Worm (Caenorhabditis elegans) whole organism, mixed stage, embryonic: ENCODE results near the gene C24H11.5.
"Not testable (repeated sequence)": the region's sequence is repeated elsewhere in the genome, so short reads cannot be mapped to it uniquely, and the experiment has no call there.

Experiments used
- M03D4.4 ChIP-seq: sonication (generic microtip); optimal IDR thresholded peaks from 2 replicates; lab custom pipeline; 2017; ENCODE audit warnings: mild to moderate bottlenecking, missing genetic modification characterization, missing compliant biosample characterization
- bed-3 ChIP-seq: fragments of 200-800 bp; sonication (Bioruptor generic); optimal IDR thresholded peaks from 3 replicates; lab custom pipeline; 2018; ENCODE audit warnings: mild to moderate bottlenecking, missing genetic modification characterization, moderate library complexity, missing compliant biosample characterization
- blmp-1 ChIP-seq: fragments of 150-350 bp; optimal IDR thresholded peaks from 2 replicates; lab custom pipeline; 2014; ENCODE audit warnings: missing biosample characterization, missing genetic modification characterization
- ceh-39 ChIP-seq: fragments of 150-350 bp; optimal IDR thresholded peaks from 2 replicates; lab custom pipeline; 2014; ENCODE audit warnings: missing biosample characterization, missing genetic modification characterization
- ceh-43 ChIP-seq: fragments of 200-800 bp; sonication (Bioruptor generic); optimal IDR thresholded peaks from 2 replicates; lab custom pipeline; 2018; ENCODE audit warnings: mild to moderate bottlenecking, missing genetic modification characterization, moderate library complexity, missing compliant biosample characterization
- ces-1 ChIP-seq: fragments of 150-350 bp; optimal IDR thresholded peaks from 2 replicates; lab custom pipeline; 2014; ENCODE audit warnings: missing biosample characterization, missing genetic modification reagents, missing genetic modification characterization
- drap-1 ChIP-seq: fragments of 200-800 bp; sonication (Bioruptor generic); optimal IDR thresholded peaks from 3 replicates; lab custom pipeline; 2018; ENCODE audit warnings: mild to moderate bottlenecking, missing genetic modification characterization, missing compliant biosample characterization
- elt-1 ChIP-seq: sonication (generic microtip); optimal IDR thresholded peaks from 2 replicates; lab custom pipeline; 2017; ENCODE audit warnings: missing genetic modification characterization, mild to moderate bottlenecking, missing compliant biosample characterization, antibody characterized with exemption, moderate library complexity, borderline replicate concordance; ENCODE audit not compliant: insufficient read depth
- flh-1 ChIP-seq: fragments of 200-800 bp; sonication (Bioruptor generic); optimal IDR thresholded peaks from 2 replicates; lab custom pipeline; 2018; ENCODE audit warnings: mild to moderate bottlenecking, missing genetic modification characterization, moderate library complexity, missing compliant biosample characterization
- ham-2 ChIP-seq: fragments of 200-800 bp; sonication (Bioruptor generic); optimal IDR thresholded peaks from 2 replicates; lab custom pipeline; 2018; ENCODE audit warnings: mild to moderate bottlenecking, missing genetic modification characterization, missing compliant biosample characterization
- hlh-1 ChIP-seq: fragments of 150-350 bp; optimal IDR thresholded peaks from 2 replicates; lab custom pipeline; 2014; ENCODE audit warnings: missing biosample characterization, missing genetic modification reagents, missing genetic modification characterization
- lin-13 ChIP-seq: fragments of 150-350 bp; optimal IDR thresholded peaks from 2 replicates; lab custom pipeline; 2014; ENCODE audit warnings: missing biosample characterization, missing genetic modification characterization
- lin-32 ChIP-seq: fragments of 200-800 bp; sonication (Bioruptor generic); optimal IDR thresholded peaks from 2 replicates; lab custom pipeline; 2018; ENCODE audit warnings: mild to moderate bottlenecking, missing genetic modification characterization, missing compliant biosample characterization
- lsy-2 ChIP-seq: fragments of 150-350 bp; optimal IDR thresholded peaks from 2 replicates; lab custom pipeline; 2014; ENCODE audit warnings: missing biosample characterization, missing genetic modification characterization
- mep-1 ChIP-seq: fragments of 150-350 bp; optimal IDR thresholded peaks from 2 replicates; lab custom pipeline; 2017; ENCODE audit warnings: missing biosample characterization, missing genetic modification reagents, missing genetic modification characterization, inconsistent platforms
- mls-2 ChIP-seq: sonication (generic microtip); optimal IDR thresholded peaks from 2 replicates; lab custom pipeline; 2016; ENCODE audit warnings: mild to moderate bottlenecking, missing genetic modification characterization, moderate library complexity, missing compliant biosample characterization
- nhr-12 ChIP-seq: fragments of 150-350 bp; optimal IDR thresholded peaks from 2 replicates; lab custom pipeline; 2014; ENCODE audit warnings: missing biosample characterization, missing genetic modification characterization
- nhr-28 ChIP-seq: fragments of 150-350 bp; optimal IDR thresholded peaks from 2 replicates; lab custom pipeline; 2014; ENCODE audit warnings: missing biosample characterization, missing genetic modification characterization
- nhr-76 ChIP-seq: sonication (generic microtip); optimal IDR thresholded peaks from 2 replicates; lab custom pipeline; 2017; ENCODE audit warnings: missing biosample characterization, missing genetic modification characterization
- sem-2 ChIP-seq: fragments of 200-800 bp; sonication (Bioruptor generic); optimal IDR thresholded peaks from 2 replicates; lab custom pipeline; 2018; ENCODE audit warnings: mild to moderate bottlenecking, missing genetic modification characterization, missing compliant biosample characterization
- snpc-4 ChIP-seq: fragments of 150-350 bp; optimal IDR thresholded peaks from 2 replicates; lab custom pipeline; 2014; ENCODE audit warnings: missing biosample characterization, missing genetic modification characterization
- sptf-1 ChIP-seq: sonication (generic microtip); optimal IDR thresholded peaks from 2 replicates; lab custom pipeline; 2017; ENCODE audit warnings: mild to moderate bottlenecking, missing genetic modification characterization, moderate library complexity, missing compliant biosample characterization
- tbx-8 ChIP-seq: fragments of 200-800 bp; sonication (Bioruptor generic); optimal IDR thresholded peaks from 2 replicates; lab custom pipeline; 2018; ENCODE audit warnings: mild to moderate bottlenecking, missing genetic modification characterization, moderate library complexity, missing compliant biosample characterization
- unc-120 ChIP-seq: sonication (generic microtip); optimal IDR thresholded peaks from 2 replicates; lab custom pipeline; 2017; ENCODE audit warnings: missing genetic modification characterization, missing compliant biosample characterization; ENCODE audit not compliant: poor library complexity, severe bottlenecking
- unc-39 ChIP-seq: fragments of 150-350 bp; optimal IDR thresholded peaks from 2 replicates; lab custom pipeline; 2014; ENCODE audit warnings: missing biosample characterization, missing genetic modification characterization
- unc-62 ChIP-seq: fragments of 150-350 bp; optimal IDR thresholded peaks from 2 replicates; lab custom pipeline; 2014; ENCODE audit warnings: missing biosample characterization, missing genetic modification reagents, missing genetic modification characterization
- zip-8 ChIP-seq: fragments of 150-350 bp; optimal IDR thresholded peaks from 2 replicates; lab custom pipeline; 2014; ENCODE audit warnings: missing biosample characterization, missing genetic modification characterization

C24H11.5 gene

DNA sequence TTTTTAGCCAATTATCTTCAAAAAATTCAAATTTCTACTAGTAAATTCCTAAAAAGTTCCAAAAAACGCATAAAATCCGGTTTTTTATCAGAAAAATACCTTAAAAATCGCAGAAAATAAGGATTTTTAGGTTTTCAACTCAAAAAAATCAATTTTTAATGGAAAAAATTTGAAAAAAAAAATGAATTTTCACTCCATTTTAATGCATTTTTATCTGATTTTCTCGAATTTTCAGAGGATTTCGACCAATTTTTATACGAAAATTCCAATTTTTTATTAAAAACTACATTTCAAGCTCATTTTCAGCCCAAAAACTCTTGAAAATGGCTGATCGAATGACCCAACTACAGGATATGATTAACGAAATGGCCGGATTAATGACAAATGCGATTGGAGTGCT, 2.7 kb upstream of the C24H11.5 start, which contains the start of gene mdt-21:
Gene mdt-21 (plus strand): TSS at position 301 of the 400 bp plus-strand sequence.
- TF ChIP-seq nhr-12 (tag; lab: Kevin White, UChicago): no peak

DNA sequence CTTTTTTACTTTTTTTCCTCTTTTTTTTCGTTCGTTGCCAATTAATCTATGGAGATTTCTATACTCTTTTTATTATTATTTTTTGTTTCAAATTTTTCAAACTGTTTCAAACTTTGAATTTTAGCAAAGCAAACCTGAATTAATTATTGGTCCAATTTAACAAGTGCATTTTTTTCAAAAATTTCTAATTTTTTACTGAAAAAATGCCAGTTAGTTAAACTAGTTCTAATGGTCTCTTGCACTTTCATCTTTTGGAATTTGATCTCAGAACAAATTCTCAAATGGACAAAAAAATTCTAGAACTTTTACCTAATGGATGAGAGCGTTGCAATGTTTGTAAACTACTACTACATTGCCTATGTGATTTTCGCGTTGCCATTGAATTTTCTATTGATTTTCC, 1.8 kb downstream of the C24H11.5 start, which contains the start of gene srd-74:
Gene srd-74 (plus strand): TSS at position 301 of the 400 bp plus-strand sequence.
- TF ChIP-seq lsy-2 (tag; lab: Kevin White, UChicago) (no peak), snpc-4 (no peak), unc-39 (no peak), zip-8 (tag; lab: Kevin White, UChicago) (no peak), mep-1 (tag; lab: Kevin White, UChicago) (no peak), ham-2 (no peak), tbx-8 (GFP tag; lab: Kevin White, UChicago) (no peak), blmp-1 (tag; lab: Kevin White, UChicago) (no peak), ces-1 (no peak), ceh-43 (GFP tag; lab: Kevin White, UChicago) (no peak), ceh-39 (tag; lab: Kevin White, UChicago) (no peak), flh-1 (GFP tag; lab: Kevin White, UChicago) (no peak), nhr-28 (tag; lab: Kevin White, UChicago) (no peak), unc-120 (tag; lab: Kevin White, UChicago) (no peak), unc-62 (no peak), sptf-1 (tag; lab: Kevin White, UChicago) (no peak), elt-1 (tag; lab: Kevin White, UChicago) (no peak), lin-13 (tag; lab: Kevin White, UChicago) (no peak)
- TF ChIP-seq, all 35 proteins: peak for 0

DNA sequence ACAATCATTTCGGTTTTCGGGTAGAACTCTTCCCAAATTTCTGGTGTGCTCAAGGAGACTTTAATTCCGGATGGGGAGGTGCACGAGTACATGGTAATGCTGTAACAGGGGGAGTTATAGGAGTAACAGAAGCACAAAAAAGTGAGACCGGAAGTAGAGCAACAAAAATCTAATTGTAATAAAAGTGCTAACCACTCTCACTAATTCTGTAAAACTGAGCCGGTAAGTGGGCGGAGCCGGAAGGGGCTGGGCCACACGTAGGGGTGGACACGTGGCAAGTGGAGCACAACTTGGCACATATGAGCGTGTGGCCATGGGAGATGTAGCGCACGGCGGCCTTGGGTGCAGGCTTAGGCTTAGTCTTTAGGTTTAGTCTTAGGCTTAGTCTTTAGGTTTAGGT, 5.9 kb downstream of the C24H11.5 start, which contains the start of gene tbx-38:
Gene tbx-38 (minus strand): TSS at position 101 of the 400 bp plus-strand sequence.
- TF ChIP-seq lin-32 (GFP tag; lab: Kevin White, UChicago): no peak
- TF ChIP-seq elt-1 (tag; lab: Kevin White, UChicago): no peak
- no peak for TF ChIP-seq mls-2
- TF ChIP-seq lin-13 (tag; lab: Kevin White, UChicago): no peak
- no peak for TF ChIP-seq ceh-43 (GFP tag; lab: Kevin White, UChicago)
- TF ChIP-seq tbx-8 (GFP tag; lab: Kevin White, UChicago): no peak
- no peak for TF ChIP-seq sem-2 (GFP tag; lab: Kevin White, UChicago)
- TF ChIP-seq drap-1 (GFP tag; lab: Kevin White, UChicago): no peak

DNA sequence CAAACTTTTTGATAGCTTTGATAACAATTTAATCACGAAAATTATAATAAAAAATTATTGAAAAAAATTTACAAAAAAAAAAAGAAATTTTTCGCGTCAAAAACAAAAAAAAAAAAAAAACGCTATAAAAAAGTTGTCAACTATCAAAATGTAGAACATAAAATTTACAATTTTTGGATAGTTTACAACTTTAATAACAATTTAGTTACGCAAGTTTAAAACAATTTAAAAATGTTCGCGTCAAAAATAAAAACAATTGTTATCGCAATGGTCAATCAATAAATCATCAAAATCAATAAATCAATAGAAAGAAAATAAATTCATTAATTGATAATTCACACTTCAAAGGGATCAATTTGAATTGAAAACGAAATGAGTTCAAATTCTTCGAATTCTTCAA, 7.3 kb downstream of the C24H11.5 start, which contains the start of gene C24H11.1:
Gene C24H11.1 (plus strand): TSS at position 301 of the 400 bp plus-strand sequence.
- TF ChIP-seq lin-32 (GFP tag; lab: Kevin White, UChicago); hlh-1 (tag; lab: Kevin White, UChicago); drap-1 (GFP tag; lab: Kevin White, UChicago): not testable (repeated sequence)
- TF ChIP-seq, all 35 proteins: peak for 0; not testable (repeated sequence) for 35

DNA sequence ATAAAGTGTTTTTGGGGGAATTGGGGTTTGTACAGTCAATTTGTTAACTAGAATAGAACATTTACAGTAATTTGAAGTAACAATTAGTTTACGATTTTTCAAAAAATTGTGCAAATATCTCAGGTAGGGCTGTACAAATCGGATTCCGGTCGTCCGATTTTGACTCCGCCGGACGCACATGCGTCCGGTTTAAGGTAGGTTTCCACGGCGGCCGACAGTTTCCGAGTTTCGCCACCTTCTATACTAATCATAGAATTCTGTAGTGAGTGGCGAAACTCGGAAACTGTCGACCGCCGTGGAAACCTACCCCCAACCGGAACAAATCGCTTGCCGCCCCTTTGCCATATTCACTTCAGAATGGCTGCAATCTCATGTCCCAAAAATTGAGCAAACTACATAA, 9.4 kb downstream of the C24H11.5 start:
- TF ChIP-seq lin-13 (tag; lab: Kevin White, UChicago): no peak
- TF ChIP-seq sem-2 (GFP tag; lab: Kevin White, UChicago): no peak
- no peak for TF ChIP-seq zip-8 (tag; lab: Kevin White, UChicago)
- TF ChIP-seq hlh-1 (tag; lab: Kevin White, UChicago): no peak
- no peak for TF ChIP-seq mep-1 (tag; lab: Kevin White, UChicago)
- no peak for TF ChIP-seq snpc-4
- no peak for TF ChIP-seq nhr-76 (tag; lab: Kevin White, UChicago)
- no peak for TF ChIP-seq nhr-12 (tag; lab: Kevin White, UChicago)
- TF ChIP-seq unc-120 (tag; lab: Kevin White, UChicago): no peak

DNA sequence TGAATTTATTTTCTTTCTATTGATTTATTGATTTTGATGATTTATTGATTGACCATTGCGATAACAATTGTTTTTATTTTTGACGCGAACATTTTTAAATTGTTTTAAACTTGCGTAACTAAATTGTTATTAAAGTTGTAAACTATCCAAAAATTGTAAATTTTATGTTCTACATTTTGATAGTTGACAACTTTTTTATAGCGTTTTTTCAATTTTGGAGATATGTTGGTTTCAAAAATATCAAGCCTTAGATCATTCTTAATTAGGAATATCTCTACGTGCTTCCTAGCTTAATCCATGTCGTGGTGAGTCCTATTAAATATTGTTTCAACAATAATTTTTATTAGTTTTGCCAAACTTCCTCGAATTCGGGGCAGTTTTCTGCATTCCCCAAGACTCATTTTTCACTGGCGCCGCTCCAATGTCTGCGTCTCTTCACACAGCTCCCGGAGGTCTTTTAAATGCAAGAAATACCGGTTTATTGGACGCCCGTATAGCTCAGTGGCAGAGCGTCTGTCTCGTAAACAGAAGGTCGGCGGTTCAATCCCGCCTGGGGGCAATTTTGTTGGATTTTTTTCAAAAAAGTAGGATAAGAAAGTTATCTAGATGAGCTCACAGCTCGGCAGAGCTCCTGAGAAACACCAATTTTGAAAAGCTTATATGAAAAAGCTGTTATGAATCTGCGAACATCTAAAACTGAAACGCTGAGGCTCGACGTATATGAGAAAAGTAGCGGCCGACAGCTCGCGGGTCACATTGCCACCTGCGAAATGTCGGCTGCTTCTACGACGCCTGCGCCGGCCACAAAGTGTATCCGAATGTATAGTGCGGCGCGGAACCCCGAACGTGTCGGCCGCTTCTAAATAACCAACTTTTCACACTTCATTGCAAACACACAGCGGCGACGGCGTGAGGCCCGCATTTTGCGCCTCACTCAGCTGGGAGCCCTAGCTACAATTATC, 12.5 kb downstream of the C24H11.5 start, which contains the start of gene C24H11.2:
Gene C24H11.2 (minus strand): TSS at position 51 of the 962 bp plus-strand sequence.
- TF ChIP-seq bed-3 (peak; percentile 35), drap-1 (GFP tag; lab: Kevin White, UChicago) (peak; percentile 11), M03D4.4 (tag; lab: Kevin White, UChicago) (peak; percentile 34), sptf-1 (tag; lab: Kevin White, UChicago) (peak; percentile 40), ceh-43 (GFP tag; lab: Kevin White, UChicago) (peak; percentile 27)
